Worm (Caenorhabditis elegans) whole organism, L4 larva: ENCODE results near the gene R05G9.1.

Source experiments
- aha-1 ChIP-seq: fragments of 150-350 bp; peaks from one replicate; lab custom pipeline; 2014; ENCODE audit warnings: missing biosample characterization, missing genetic modification characterization
- fkh-10 ChIP-seq: fragments of 150-350 bp; optimal IDR thresholded peaks from 2 replicates; lab custom pipeline; 2014; ENCODE audit warnings: missing biosample characterization, missing genetic modification reagents, missing genetic modification characterization
- mdl-1 ChIP-seq, 2 experiments: fragments of 150-350 bp in 1 of 2; sonication (generic microtip) in 1 of 2; optimal IDR thresholded peaks; 2 replicates each; lab custom pipeline; 2014 to 2017; ENCODE audit warnings: missing biosample characterization in 2 of 2, missing genetic modification characterization in 2 of 2
- nhr-76 ChIP-seq: fragments of 150-350 bp; optimal IDR thresholded peaks from 2 replicates; lab custom pipeline; 2014; ENCODE audit warnings: missing biosample characterization, missing genetic modification characterization
- pha-4 ChIP-seq, 2 experiments: fragments of 150-350 bp in 1 of 2; fragments of 200-800 bp in 1 of 2; sonication (Bioruptor generic) in 1 of 2; IDR thresholded peaks in 1 of 2; optimal IDR thresholded peaks in 1 of 2; 2 replicates each; pipeline versions ENCODE4 v1.3.6 to Lab custom; 2014 to 2022; ENCODE audit warnings: missing genetic modification characterization in 2 of 2, missing genetic modification reagents in 2 of 2, missing biosample characterization in 1 of 2, missing compliant biosample characterization in 1 of 2
- skn-1 ChIP-seq: fragments of 150-350 bp; optimal IDR thresholded peaks from 2 replicates; lab custom pipeline; 2014; ENCODE audit warnings: missing biosample characterization, missing genetic modification characterization
- zag-1 ChIP-seq: fragments of 150-350 bp; optimal IDR thresholded peaks from 2 replicates; lab custom pipeline; 2014; ENCODE audit warnings: missing biosample characterization, missing genetic modification characterization
- zfp-3 ChIP-seq: fragments of 200-800 bp; sonication (Bioruptor generic); conservative IDR thresholded peaks from 2 replicates; pipeline ENCODE4 v1.3.6; 2022; ENCODE audit warnings: missing genetic modification reagents, missing genetic modification characterization, missing compliant biosample characterization

DNA sequence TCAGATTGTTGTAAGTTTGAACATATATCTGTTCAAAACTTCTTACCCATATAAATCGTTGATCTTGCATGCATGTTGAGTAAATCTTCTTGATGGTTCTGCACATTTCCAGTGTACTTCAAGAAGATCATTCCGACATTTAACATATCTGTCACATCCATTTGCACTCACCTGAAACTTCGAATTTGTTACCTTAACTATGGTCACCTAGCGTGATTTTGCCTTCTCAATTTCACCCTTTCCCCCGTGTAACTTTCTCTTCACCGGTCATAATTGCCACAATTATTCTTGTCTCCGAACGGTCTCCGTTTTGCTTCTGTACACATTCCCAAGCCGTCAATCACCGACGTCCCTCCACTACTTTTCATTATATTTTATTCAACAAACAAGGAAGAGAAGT is 10.4 kb downstream of the R05G9.1 start:
- TF ChIP-seq pha-4 (GFP tag; IDR thresholded peaks at IDR 0.05; lab: Robert Waterston, UW) (no peak), pha-4 (tag; optimal IDR thresholded peaks at IDR 0.05; lab: Kevin White, UChicago) (no peak), fkh-10 (GFP tag; lab: Kevin White, UChicago) (no peak), aha-1 (tag; lab: Kevin White, UChicago) (no peak), zfp-3 (GFP tag; lab: Robert Waterston, UW) (no peak), zag-1 (tag; lab: Kevin White, UChicago) (no peak), nhr-76 (tag; lab: Kevin White, UChicago) (no peak), mdl-1 (tag; optimal IDR thresholded peaks at IDR 0.05; lab: Kevin White, UChicago) (no peak), skn-1 (tag; lab: Kevin White, UChicago) (no peak)
